Fruit fly (Drosophila melanogaster) whole organism, embryonic: ENCODE data around the gene Tfb5.

Experiments used
- Aef1 ChIP-seq: fragments of 200-800 bp; sonication (Bioruptor generic); IDR thresholded peaks from 3 replicates; pipeline ENCODE4 v1.3.6; 2022; ENCODE audit warnings: missing biosample characterization, missing genetic modification characterization
- Atf-2 ChIP-seq: fragments of 200-800 bp; sonication (Bioruptor generic); optimal IDR thresholded peaks from 2 replicates; lab custom pipeline; 2016; ENCODE audit warnings: missing biosample characterization, missing genetic modification characterization
- B-H2 ChIP-seq: fragments of 200-800 bp; sonication (Bioruptor generic); optimal IDR thresholded peaks from 2 replicates; lab custom pipeline; 2018; ENCODE audit warnings: missing biosample characterization, mild to moderate bottlenecking, missing genetic modification characterization
- Bgb ChIP-seq: fragments of 200-800 bp; sonication (Bioruptor generic); IDR thresholded peaks from 2 replicates; pipeline ENCODE4 v1.3.6; 2022; ENCODE audit warnings: missing biosample characterization, missing genetic modification characterization; ENCODE audit not compliant: partially characterized antibody
- BtbVII ChIP-seq: fragments of 200-800 bp; sonication (Bioruptor generic); optimal IDR thresholded peaks from 3 replicates; lab custom pipeline; 2017; ENCODE audit warnings: missing biosample characterization, mild to moderate bottlenecking, missing genetic modification characterization
- CG10147 ChIP-seq: fragments of 200-800 bp; sonication (Bioruptor generic); optimal IDR thresholded peaks from 2 replicates; lab custom pipeline; 2019; ENCODE audit warnings: missing biosample characterization, mild to moderate bottlenecking, missing genetic modification characterization, moderate library complexity
- CG10267 ChIP-seq: fragments of 200-800 bp; sonication (Bioruptor generic); optimal IDR thresholded peaks from 2 replicates; lab custom pipeline; 2018; ENCODE audit warnings: missing biosample characterization, mild to moderate bottlenecking, missing genetic modification characterization, moderate library complexity
- CG11085 ChIP-seq: fragments of 200-800 bp; sonication (Bioruptor generic); IDR thresholded peaks from 2 replicates; pipeline ENCODE4 v1.3.6; 2022; ENCODE audit warnings: missing biosample characterization, missing genetic modification characterization
- CG12071 ChIP-seq: fragments of 200-800 bp; sonication (Bioruptor generic); optimal IDR thresholded peaks from 3 replicates; lab custom pipeline; 2018; ENCODE audit warnings: missing biosample characterization, mild to moderate bottlenecking, missing genetic modification characterization
- CG12104 ChIP-seq: fragments of 200-800 bp; sonication (Bioruptor generic); optimal IDR thresholded peaks from 3 replicates; lab custom pipeline; 2016; ENCODE audit warnings: missing biosample characterization, missing genetic modification characterization
- CG13123 ChIP-seq: fragments of 200-800 bp; sonication (Bioruptor generic); optimal IDR thresholded peaks from 2 replicates; lab custom pipeline; 2016; ENCODE audit warnings: missing biosample characterization, missing genetic modification characterization
- CG14667 ChIP-seq: fragments of 200-800 bp; sonication (Bioruptor generic); IDR thresholded peaks from 2 replicates; pipeline ENCODE4 v1.3.6; 2022; ENCODE audit warnings: missing biosample characterization, missing genetic modification characterization
- CG18011 ChIP-seq: fragments of 200-800 bp; sonication (Bioruptor generic); optimal IDR thresholded peaks from 2 replicates; lab custom pipeline; 2017; ENCODE audit warnings: missing biosample characterization, missing genetic modification characterization, mild to moderate bottlenecking, moderate library complexity, missing genotype
- CG2129 ChIP-seq: fragments of 200-800 bp; sonication (Bioruptor generic); IDR thresholded peaks from 2 replicates; pipeline ENCODE4 v1.3.6; 2022; ENCODE audit warnings: missing biosample characterization, missing genetic modification characterization; ENCODE audit not compliant: partially characterized antibody
- CG32772 ChIP-seq: fragments of 200-800 bp; sonication (Bioruptor generic); IDR thresholded peaks from 2 replicates; pipeline ENCODE4 v1.3.6; 2022; ENCODE audit warnings: missing biosample characterization, missing genetic modification characterization
- CG4360 ChIP-seq: fragments of 200-800 bp; sonication (Bioruptor generic); IDR thresholded peaks from 2 replicates; pipeline ENCODE4 v1.3.6; 2022; ENCODE audit warnings: missing biosample characterization, missing genetic modification characterization
- CG4404 ChIP-seq: fragments of 200-800 bp; sonication (Bioruptor generic); IDR thresholded peaks from 2 replicates; pipeline ENCODE4 v1.3.6; 2022; ENCODE audit warnings: missing biosample characterization, missing genetic modification characterization
- CG8388 ChIP-seq: fragments of 200-800 bp; sonication (Bioruptor generic); optimal IDR thresholded peaks from 2 replicates; lab custom pipeline; 2019; ENCODE audit warnings: missing biosample characterization, mild to moderate bottlenecking, missing genetic modification characterization, moderate library complexity
- CkIIα-i1 ChIP-seq: fragments of 200-800 bp; sonication (Bioruptor generic); IDR thresholded peaks from 2 replicates; pipeline ENCODE4 v1.3.6; 2022; ENCODE audit warnings: missing biosample characterization, missing genetic modification characterization
- Dad ChIP-seq: fragments of 200-800 bp; sonication (Bioruptor generic); optimal IDR thresholded peaks from 3 replicates; lab custom pipeline; 2016; ENCODE audit warnings: missing biosample characterization, missing genetic modification characterization
- Dfd ChIP-seq, 2 experiments: fragments of >200 bp; optimal IDR thresholded peaks; 2 replicates each; lab custom pipeline; 2017; ENCODE audit warnings: missing biosample characterization in 2 of 2, missing genetic modification characterization in 2 of 2
- Dip2 ChIP-seq: fragments of 200-800 bp; sonication (Bioruptor generic); IDR thresholded peaks from 2 replicates; pipeline ENCODE4 v1.3.6; 2022; ENCODE audit warnings: missing biosample characterization, missing genetic modification characterization
- Ets97D ChIP-seq: fragments of 200-800 bp; sonication (Bioruptor generic); optimal IDR thresholded peaks from 3 replicates; lab custom pipeline; 2016; ENCODE audit warnings: missing biosample characterization, missing genetic modification characterization
- Hsf ChIP-seq: fragments of 200-800 bp; sonication (Bioruptor generic); optimal IDR thresholded peaks from 3 replicates; lab custom pipeline; 2016; ENCODE audit warnings: missing biosample characterization, missing genetic modification characterization
- Jarid2 ChIP-seq: fragments of 200-800 bp; sonication (Bioruptor generic); optimal IDR thresholded peaks from 3 replicates; lab custom pipeline; 2017; ENCODE audit warnings: mild to moderate bottlenecking, missing biosample characterization, missing genetic modification reagents, missing genetic modification characterization
- NFAT ChIP-seq: fragments of 200-800 bp; sonication (Bioruptor generic); IDR thresholded peaks from 2 replicates; pipeline ENCODE4 v1.3.6; 2022; ENCODE audit warnings: missing biosample characterization, missing genetic modification characterization
- Pdp1 ChIP-seq, 2 experiments: fragments of 200-800 bp; sonication (Bioruptor generic); optimal IDR thresholded peaks; 3 replicates each; lab custom pipeline; 2016; ENCODE audit warnings: missing biosample characterization in 2 of 2, missing genetic modification characterization in 2 of 2, mild to moderate bottlenecking in 1 of 2, moderate library complexity in 1 of 2
- Tbp ChIP-seq: fragments of >200 bp; optimal IDR thresholded peaks from 2 replicates; lab custom pipeline; 2018; ENCODE audit warnings: missing biosample characterization, missing genetic modification characterization
- Vsx1 ChIP-seq: fragments of 200-800 bp; sonication (Bioruptor generic); optimal IDR thresholded peaks from 2 replicates; lab custom pipeline; 2017; ENCODE audit warnings: missing biosample characterization, mild to moderate bottlenecking, missing genetic modification characterization, missing genetic modification reagents
- amos ChIP-seq: fragments of 200-800 bp; sonication (Bioruptor generic); IDR thresholded peaks from 2 replicates; pipeline ENCODE4 v1.3.6; 2022; ENCODE audit warnings: missing biosample characterization, missing genetic modification characterization; ENCODE audit not compliant: partially characterized antibody
- bab2 ChIP-seq: fragments of 200-800 bp; sonication (Bioruptor generic); optimal IDR thresholded peaks from 2 replicates; lab custom pipeline; 2016; ENCODE audit warnings: missing biosample characterization, missing genetic modification characterization
- bigmax ChIP-seq: fragments of 200-800 bp; sonication (Bioruptor generic); optimal IDR thresholded peaks from 2 replicates; lab custom pipeline; 2018; ENCODE audit warnings: missing biosample characterization, mild to moderate bottlenecking, missing genetic modification characterization
- bowl ChIP-seq: fragments of 200-800 bp; sonication (Bioruptor generic); IDR thresholded peaks from 2 replicates; pipeline ENCODE4 v1.3.6; 2022; ENCODE audit warnings: missing biosample characterization, missing genetic modification characterization
- bsh ChIP-seq, 2 experiments: fragments of 200-800 bp; sonication (Bioruptor generic); optimal IDR thresholded peaks; 2 replicates each; lab custom pipeline; 2017 to 2018; ENCODE audit warnings: mild to moderate bottlenecking in 2 of 2, missing biosample characterization in 2 of 2, missing genetic modification characterization in 2 of 2, moderate library complexity in 1 of 2
- crol ChIP-seq: fragments of 200-800 bp; sonication (Bioruptor generic); IDR thresholded peaks from 2 replicates; pipeline ENCODE4 v1.3.6; 2022; ENCODE audit warnings: missing biosample characterization, missing genetic modification characterization
- cwo ChIP-seq: fragments of 200-800 bp; sonication (Bioruptor generic); optimal IDR thresholded peaks from 3 replicates; lab custom pipeline; 2017; ENCODE audit warnings: missing biosample characterization, missing genetic modification characterization, mild to moderate bottlenecking, moderate library complexity, missing genetic modification reagents
- da ChIP-seq: fragments of 200-800 bp; sonication (Bioruptor generic); optimal IDR thresholded peaks from 2 replicates; lab custom pipeline; 2016; ENCODE audit warnings: missing biosample characterization, missing genetic modification characterization
- eve ChIP-seq, 2 experiments: fragments of >200 bp; optimal IDR thresholded peaks; 2 replicates each; lab custom pipeline; 2017; ENCODE audit warnings: missing biosample characterization in 2 of 2, missing genetic modification characterization in 2 of 2
- ewg ChIP-seq: fragments of 200-800 bp; sonication (Bioruptor generic); optimal IDR thresholded peaks from 3 replicates; lab custom pipeline; 2017; ENCODE audit warnings: mild to moderate bottlenecking, missing biosample characterization, missing genetic modification reagents, missing genetic modification characterization
- fu2 ChIP-seq: fragments of 200-800 bp; sonication (Bioruptor generic); optimal IDR thresholded peaks from 2 replicates; lab custom pipeline; 2016; ENCODE audit warnings: missing biosample characterization, missing genetic modification characterization
- grau ChIP-seq: fragments of 200-800 bp; optimal IDR thresholded peaks from 3 replicates; lab custom pipeline; 2019; ENCODE audit warnings: missing biosample characterization, mild to moderate bottlenecking, missing genetic modification characterization, moderate library complexity
- knrl ChIP-seq: fragments of 200-800 bp; sonication (Bioruptor generic); IDR thresholded peaks from 3 replicates; pipeline ENCODE4 v1.3.6; 2022; ENCODE audit warnings: missing biosample characterization, missing genetic modification characterization; ENCODE audit not compliant: partially characterized antibody
- maf-S ChIP-seq: fragments of 200-800 bp; sonication (Bioruptor generic); optimal IDR thresholded peaks from 2 replicates; lab custom pipeline; 2016; ENCODE audit warnings: missing biosample characterization, missing genetic modification characterization
- mld ChIP-seq: fragments of 200-800 bp; sonication (Bioruptor generic); IDR thresholded peaks from 3 replicates; pipeline ENCODE4 v1.3.6; 2022; ENCODE audit warnings: missing biosample characterization, missing genetic modification characterization; ENCODE audit not compliant: partially characterized antibody
- nerfin-2 ChIP-seq: fragments of 200-800 bp; sonication (Bioruptor generic); IDR thresholded peaks from 2 replicates; pipeline ENCODE4 v1.3.6; 2022; ENCODE audit warnings: missing biosample characterization, missing genetic modification characterization; ENCODE audit not compliant: partially characterized antibody
- pum ChIP-seq: fragments of 200-800 bp; sonication (Bioruptor generic); optimal IDR thresholded peaks from 2 replicates; lab custom pipeline; 2016; ENCODE audit warnings: missing biosample characterization, missing genetic modification characterization
- repo ChIP-seq: fragments of 200-800 bp; sonication (Bioruptor generic); optimal IDR thresholded peaks from 2 replicates; lab custom pipeline; 2016; ENCODE audit warnings: missing biosample characterization, missing genetic modification characterization
- sim ChIP-seq: fragments of 200-800 bp; sonication (Bioruptor generic); IDR thresholded peaks from 2 replicates; pipeline ENCODE4 v1.3.6; 2022; ENCODE audit warnings: missing biosample characterization, missing genetic modification characterization
- sna ChIP-seq: fragments of 200-800 bp; sonication (Bioruptor generic); IDR thresholded peaks from 2 replicates; pipeline ENCODE4 v1.3.6; 2022; ENCODE audit warnings: missing biosample characterization, missing genetic modification characterization; ENCODE audit not compliant: partially characterized antibody
- ssp ChIP-seq: fragments of 200-800 bp; sonication (Bioruptor generic); IDR thresholded peaks from 2 replicates; pipeline ENCODE4 v1.3.6; 2022; ENCODE audit warnings: missing biosample characterization, missing genetic modification characterization
- tll ChIP-seq, 2 experiments: fragments of 200-800 bp in 1 of 2; fragments of >200 bp in 1 of 2; sonication (Bioruptor generic) in 1 of 2; optimal IDR thresholded peaks; 2 replicates each; lab custom pipeline; 2017 to 2019; ENCODE audit warnings: missing biosample characterization in 2 of 2, missing genetic modification characterization in 2 of 2, mild to moderate bottlenecking in 1 of 2, moderate library complexity in 1 of 2

Tfb5 gene

dm6 chr2L:4971329-4971798, 39.3 kb downstream of the Tfb5 start, which contains the start of gene CG14043 (continued):
- TF ChIP-seq Dfd (GFP tag; optimal IDR thresholded peaks at IDR 0.05; lab: Kevin White, UChicago) = no peak
- peak in 1 of 2 experiments; percentile 95 for TF ChIP-seq Pdp1 (GFP tag; optimal IDR thresholded peaks at IDR 0.05; lab: Kevin White, UChicago)
- no peak for TF ChIP-seq sim (GFP tag; lab: Robert Waterston, UW)
- no peak for TF ChIP-seq tll (GFP tag; optimal IDR thresholded peaks at IDR 0.05; lab: Kevin White, UChicago)
- no peak for TF ChIP-seq CkIIα-i1
- TF ChIP-seq Ets97D (GFP tag; lab: Kevin White, UChicago) = peak; percentile 81
- TF ChIP-seq amos (GFP tag; lab: Robert Waterston, UW) = no peak
- TF ChIP-seq CG12104 (GFP tag; lab: Kevin White, UChicago) = no peak
- peak; percentile 48 for TF ChIP-seq Hsf (GFP tag; lab: Kevin White, UChicago)
- TF ChIP-seq Tbp (GFP tag; lab: Kevin White, UChicago) = no peak
- TF ChIP-seq CG13123 (GFP tag; lab: Kevin White, UChicago) = no peak
- TF ChIP-seq CG11085 (GFP tag; lab: Robert Waterston, UW) = no peak
- no peak for TF ChIP-seq Atf-2 (GFP tag; lab: Kevin White, UChicago)
- TF ChIP-seq maf-S (GFP tag; lab: Kevin White, UChicago) = no peak
- TF ChIP-seq Dip2 = no peak
- TF ChIP-seq bowl = no peak
- TF ChIP-seq CG12071 (GFP tag; lab: Kevin White, UChicago) = no peak
- TF ChIP-seq CG4360 (GFP tag; lab: Robert Waterston, UW) = no peak
- TF ChIP-seq Vsx1 (GFP tag; lab: Kevin White, UChicago) = no peak
- TF ChIP-seq bigmax = no peak
- TF ChIP-seq bsh (GFP tag; optimal IDR thresholded peaks at IDR 0.05; lab: Kevin White, UChicago) = no peak
- no peak for TF ChIP-seq mld (GFP tag; lab: Robert Waterston, UW)
- no peak for TF ChIP-seq CG18011 (GFP tag; lab: Kevin White, UChicago)
- TF ChIP-seq CG10267 (tag; lab: Kevin White, UChicago) = peak; percentile 68
- no peak for TF ChIP-seq Jarid2
- TF ChIP-seq NFAT (GFP tag; lab: Robert Waterston, UW) = no peak
- peak; percentile 31 for TF ChIP-seq grau
- TF ChIP-seq repo (GFP tag; lab: Kevin White, UChicago) = no peak
- TF ChIP-seq fu2 (GFP tag; lab: Kevin White, UChicago) = no peak
- no peak for TF ChIP-seq CG10147
- TF ChIP-seq Bgb = no peak
- peak; percentile 22 for TF ChIP-seq pum
- no peak for TF ChIP-seq nerfin-2
- no peak for TF ChIP-seq Aef1 (GFP tag; lab: Robert Waterston, UW)
- TF ChIP-seq BtbVII (GFP tag; lab: Kevin White, UChicago) = no peak
- TF ChIP-seq knrl = no peak; the same call in 2 of the 3 replicates
- no peak for TF ChIP-seq Dad
- no peak for TF ChIP-seq CG8388
- no peak for TF ChIP-seq bab2 (GFP tag; lab: Kevin White, UChicago)
- TF ChIP-seq cwo = no peak
- no peak for TF ChIP-seq da (GFP tag; lab: Kevin White, UChicago)
- no peak for TF ChIP-seq CG14667
- no peak for TF ChIP-seq CG32772 (GFP tag; lab: Robert Waterston, UW)
- no peak for TF ChIP-seq B-H2 (GFP tag; lab: Kevin White, UChicago)
- TF ChIP-seq crol (GFP tag; lab: Robert Waterston, UW) = no peak
- TF ChIP-seq ssp (GFP tag; lab: Robert Waterston, UW) = no peak
- TF ChIP-seq sna (GFP tag; lab: Robert Waterston, UW) = no peak
- TF ChIP-seq CG2129 (GFP tag; lab: Robert Waterston, UW) = no peak
- TF ChIP-seq CG4404 (GFP tag; lab: Robert Waterston, UW) = no peak
- no peak for TF ChIP-seq ewg (GFP tag; lab: Kevin White, UChicago)
- no peak for TF ChIP-seq eve (GFP tag; optimal IDR thresholded peaks at IDR 0.05; lab: Kevin White, UChicago)
